Fruit fly (Drosophila melanogaster): ENCODE results near the gene CG2865.
A peak's percentile ranks its signal among the peaks of the same experiment; 100 is the strongest.

Gene CG2865

DNA sequence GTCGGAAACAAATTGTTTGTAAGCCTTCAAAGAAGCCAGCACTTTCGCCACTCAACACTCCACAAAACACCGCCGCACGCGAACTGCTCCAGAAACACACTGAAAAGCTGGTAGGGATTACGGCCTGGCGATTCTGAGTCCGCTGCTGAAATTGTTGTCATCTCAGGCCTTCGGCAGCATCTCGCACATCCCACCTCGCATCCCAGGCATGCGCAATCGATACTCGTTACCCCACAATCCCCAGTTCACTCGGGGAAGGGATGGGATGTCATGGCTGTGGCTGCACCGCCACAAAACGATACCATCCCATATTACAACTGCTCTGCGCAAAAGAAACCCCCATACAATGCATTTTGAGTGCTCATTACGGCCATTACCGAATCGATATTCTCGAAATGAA is 33.4 kb downstream of the CG2865 start, which contains the start of gene CG3078:
CG3078 (minus strand) TSS at position 101 of the 400 bp plus-strand sequence.
- TF ChIP-seq cic (GFP tag; optimal IDR thresholded peaks at IDR 0.05) (no peak), CG1620 (GFP tag; optimal IDR thresholded peaks at IDR 0.05) (no peak), CG7101 (tag; optimal IDR thresholded peaks at IDR 0.05) (no peak), CG33017 (tag; optimal IDR thresholded peaks at IDR 0.05) (no peak), Mnt (GFP tag; optimal IDR thresholded peaks at IDR 0.05) (no peak), CG5204 (GFP tag; optimal IDR thresholded peaks at IDR 0.05) (no peak), tj (GFP tag; optimal IDR thresholded peaks at IDR 0.05) (no peak), kay (GFP tag; ENCODE audit: borderline replicate concordance) (no peak), pad (GFP tag; optimal IDR thresholded peaks at IDR 0.05) (no peak), CG11617 (GFP tag; optimal IDR thresholded peaks at IDR 0.05) (no peak)

DNA sequence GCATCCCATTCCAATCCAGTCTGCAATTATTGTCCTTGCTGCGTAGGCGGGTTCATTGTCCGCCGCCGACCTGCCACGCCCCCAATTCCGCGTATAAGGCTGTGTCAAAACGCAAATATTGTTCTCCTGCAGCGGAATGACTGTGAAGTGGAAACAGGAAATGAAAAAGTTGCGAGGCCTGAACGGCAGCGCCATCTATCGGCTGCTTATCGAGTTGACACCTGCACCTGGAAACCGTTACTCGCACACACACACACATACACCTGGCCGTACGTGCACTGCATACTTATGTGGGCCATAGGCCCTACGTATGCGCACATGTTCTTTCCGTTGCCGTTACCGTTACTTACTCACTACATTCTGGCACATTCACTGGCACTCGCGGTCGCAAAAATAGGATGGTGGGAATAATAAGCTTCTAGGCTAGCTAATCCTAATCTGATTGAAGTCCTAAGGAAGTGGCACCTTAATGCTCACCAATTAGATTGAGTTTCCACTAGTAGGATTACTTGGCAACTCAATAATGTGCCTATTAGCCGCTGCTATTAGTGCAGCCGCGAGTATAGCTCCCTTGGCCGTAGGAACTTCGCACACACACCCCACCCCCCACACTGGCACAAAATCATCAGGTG is 34.5 kb downstream of the CG2865 start:
- TF ChIP-seq Mnt (GFP tag; optimal IDR thresholded peaks at IDR 0.05) (peak; percentile 13), Clk (GFP tag; optimal IDR thresholded peaks at IDR 0.05) (no peak)

DNA sequence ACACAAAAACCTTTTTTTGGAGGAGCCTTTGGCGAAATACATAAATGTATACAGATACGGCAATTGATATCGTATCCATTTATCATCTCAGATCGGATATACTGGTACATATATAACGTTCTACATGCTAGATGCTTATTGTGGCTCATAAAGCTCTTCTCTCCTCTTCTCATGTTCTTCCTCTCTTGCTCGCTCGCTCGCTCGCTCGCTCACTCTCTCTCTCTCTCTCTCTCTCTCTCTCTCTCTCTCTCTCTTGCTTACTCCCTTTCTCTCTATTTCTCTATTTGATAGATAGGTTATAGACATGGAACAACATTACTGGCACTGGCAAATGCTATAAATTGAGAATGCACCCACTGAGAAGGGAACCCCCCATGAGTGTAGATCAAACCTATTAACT is 38.2 kb downstream of the CG2865 start:
- TF ChIP-seq Mnt (GFP tag; optimal IDR thresholded peaks at IDR 0.05) (no peak), pad (GFP tag; optimal IDR thresholded peaks at IDR 0.05) (peak; percentile 1), CG12768 (GFP tag; optimal IDR thresholded peaks at IDR 0.05) (no peak)

DNA sequence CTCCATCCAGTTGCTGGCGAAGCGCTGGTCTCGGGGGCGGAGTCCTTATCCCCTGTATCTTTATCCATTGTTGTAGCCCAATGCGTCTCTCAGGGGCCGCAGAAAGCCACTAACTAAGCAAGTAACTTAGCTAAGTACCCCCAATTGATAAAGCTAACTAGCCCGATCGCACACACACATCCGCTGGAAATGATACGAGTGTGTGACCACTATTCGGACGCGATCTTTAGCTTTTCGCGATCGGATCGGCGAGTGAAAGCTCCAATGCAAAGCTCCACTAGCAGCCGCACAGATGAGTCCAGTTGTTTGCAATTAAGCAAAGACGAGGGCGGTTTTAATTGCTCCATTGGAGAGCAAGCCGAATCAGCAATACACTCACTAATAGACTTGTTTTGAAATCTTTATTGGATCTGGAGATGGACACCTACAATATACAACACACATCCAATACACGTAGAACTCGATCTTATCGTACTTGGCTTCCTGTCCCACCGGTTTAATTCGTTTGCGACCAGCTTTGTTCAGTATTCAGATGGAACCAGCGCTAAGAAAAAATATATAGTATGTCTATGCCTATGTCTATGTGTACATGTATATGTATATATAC is 39.1 kb downstream of the CG2865 start, which contains the start of gene CG3091:
CG3091 (minus strand) TSS at position 178 of the 607 bp plus-strand sequence.
- TF ChIP-seq Hr96 (GFP tag; optimal IDR thresholded peaks at IDR 0.05) (no peak), CG5204 (GFP tag; optimal IDR thresholded peaks at IDR 0.05) (no peak), ovo (GFP tag; optimal IDR thresholded peaks at IDR 0.05) (no peak), CG7101 (tag; optimal IDR thresholded peaks at IDR 0.05) (no peak), CG11617 (GFP tag; optimal IDR thresholded peaks at IDR 0.05) (no peak), CG33017 (tag; optimal IDR thresholded peaks at IDR 0.05) (peak; percentile 25), CG14711 (tag; optimal IDR thresholded peaks at IDR 0.05) (no peak), Mnt (GFP tag; optimal IDR thresholded peaks at IDR 0.05) (peak; percentile 3), Clk (GFP tag; optimal IDR thresholded peaks at IDR 0.05) (no peak), toe (GFP tag; optimal IDR thresholded peaks at IDR 0.05) (no peak), tj (GFP tag; optimal IDR thresholded peaks at IDR 0.05) (no peak), cic (GFP tag; optimal IDR thresholded peaks at IDR 0.05) (peak; percentile 65), pad (GFP tag; optimal IDR thresholded peaks at IDR 0.05) (no peak), CG7045 (GFP tag; optimal IDR thresholded peaks at IDR 0.05) (no peak), Crg-1 (GFP tag; optimal IDR thresholded peaks at IDR 0.05) (no peak), CG1620 (GFP tag; optimal IDR thresholded peaks at IDR 0.05) (no peak), kay (GFP tag; ENCODE audit: borderline replicate concordance) (no peak)

DNA sequence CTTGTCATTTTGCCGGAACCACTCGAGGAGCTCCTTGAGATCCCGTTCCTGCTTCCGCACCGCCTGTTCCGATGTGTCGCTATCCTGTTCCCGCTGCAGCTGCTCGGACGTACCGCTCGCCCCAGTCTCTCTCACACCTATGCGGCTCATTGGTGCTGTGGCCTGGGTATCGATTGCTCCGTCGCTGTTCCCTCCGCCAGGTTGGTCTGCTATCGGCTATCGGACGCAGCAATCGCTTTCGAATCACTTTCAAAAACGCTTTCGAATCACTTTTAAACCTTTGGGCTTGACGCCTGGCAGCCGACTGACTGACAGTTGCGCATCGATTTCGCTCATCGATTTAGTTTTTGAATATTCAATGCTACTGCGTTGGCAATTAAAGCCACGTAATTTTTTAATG is 41.5 kb downstream of the CG2865 start, which contains the start of gene CG3191:
CG3191 (minus strand) TSS at position 306 of the 400 bp plus-strand sequence.
- TF ChIP-seq cic (GFP tag; optimal IDR thresholded peaks at IDR 0.05) (no peak), Crg-1 (GFP tag; optimal IDR thresholded peaks at IDR 0.05) (no peak), CG7101 (tag; optimal IDR thresholded peaks at IDR 0.05) (no peak), CG5204 (GFP tag; optimal IDR thresholded peaks at IDR 0.05) (no peak)

DNA sequence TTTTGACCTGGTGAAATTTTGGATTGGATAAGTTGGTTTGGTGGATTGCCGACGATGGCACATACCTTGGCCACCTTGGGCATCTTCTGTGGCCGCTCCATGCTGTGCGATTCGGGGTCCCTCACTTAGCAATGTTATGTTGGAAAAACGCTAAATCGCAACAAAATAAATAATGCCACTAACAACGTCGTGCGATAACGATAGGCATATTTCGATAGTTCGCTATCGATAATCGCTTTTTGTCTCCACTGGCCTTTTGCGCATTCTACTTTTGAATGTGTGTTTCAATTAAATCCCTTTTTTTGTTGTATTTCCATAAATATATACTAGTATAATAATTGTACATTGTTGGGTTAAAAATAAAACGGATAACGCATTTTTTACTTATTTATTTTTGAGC is 43.4 kb downstream of the CG2865 start, which contains the start of gene crn:
crn (minus strand) TSS at position 221 of the 400 bp plus-strand sequence.
- TF ChIP-seq Mnt (GFP tag; optimal IDR thresholded peaks at IDR 0.05) (peak; percentile 5), CG33017 (tag; optimal IDR thresholded peaks at IDR 0.05) (no peak), Hr96 (GFP tag; optimal IDR thresholded peaks at IDR 0.05) (no peak), CG1620 (GFP tag; optimal IDR thresholded peaks at IDR 0.05) (no peak)

DNA sequence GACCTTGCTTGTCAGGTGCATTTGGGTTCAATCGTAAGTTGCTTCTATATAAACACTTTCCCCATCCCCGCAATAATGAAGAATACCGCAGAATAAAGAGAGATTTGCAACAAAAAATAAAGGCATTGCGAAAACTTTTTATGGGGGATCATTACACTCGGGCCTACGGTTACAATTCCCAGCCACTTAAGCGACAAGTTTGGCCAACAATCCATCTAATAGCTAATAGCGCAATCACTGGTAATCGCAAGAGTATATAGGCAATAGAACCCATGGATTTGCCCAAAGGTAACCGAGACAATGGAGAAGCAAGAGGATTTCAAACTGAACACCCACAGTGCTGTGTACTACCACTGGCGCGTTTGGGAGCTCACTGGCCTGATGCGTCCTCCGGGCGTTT is 47.3 kb downstream of the CG2865 start, which contains the start of gene Or2a:
Or2a (plus strand) TSS at position 301 of the 400 bp plus-strand sequence.
- TF ChIP-seq Hr96 (GFP tag; optimal IDR thresholded peaks at IDR 0.05) (no peak), CG7045 (GFP tag; optimal IDR thresholded peaks at IDR 0.05) (no peak), bab1 (GFP tag; optimal IDR thresholded peaks at IDR 0.05) (no peak), kay (GFP tag; ENCODE audit: borderline replicate concordance) (no peak), toe (GFP tag; optimal IDR thresholded peaks at IDR 0.05) (no peak), CG12768 (GFP tag; optimal IDR thresholded peaks at IDR 0.05) (no peak)

DNA sequence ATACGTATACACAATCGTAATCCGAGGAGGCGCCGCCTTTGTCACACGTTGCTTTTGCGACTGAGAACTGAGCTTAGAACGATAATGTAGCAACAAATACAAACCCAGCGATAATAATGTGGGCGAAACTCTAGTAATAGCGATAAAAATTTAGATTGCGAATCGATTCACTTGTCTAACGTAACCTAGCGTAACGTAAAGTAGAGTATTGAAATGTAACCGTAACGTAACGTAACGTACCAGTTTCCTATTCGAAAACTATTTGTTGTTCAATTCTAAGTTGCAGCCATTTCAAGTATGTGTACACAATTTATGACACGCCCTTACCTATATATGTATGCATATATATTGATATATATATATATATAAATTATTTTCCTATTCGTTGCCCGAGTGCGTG is 48.5 kb downstream of the CG2865 start:
- TF ChIP-seq Crg-1 (GFP tag; optimal IDR thresholded peaks at IDR 0.05) = no peak
- TF ChIP-seq CG33017 (tag; optimal IDR thresholded peaks at IDR 0.05) = no peak
- no peak for TF ChIP-seq CG7101 (tag; optimal IDR thresholded peaks at IDR 0.05)
- TF ChIP-seq Mnt (GFP tag; optimal IDR thresholded peaks at IDR 0.05) = no peak
- no peak for TF ChIP-seq tj (GFP tag; optimal IDR thresholded peaks at IDR 0.05)
- TF ChIP-seq CG1620 (GFP tag; optimal IDR thresholded peaks at IDR 0.05) = no peak
- TF ChIP-seq cnc (optimal IDR thresholded peaks at IDR 0.05) = no peak
- no peak for TF ChIP-seq Clk (GFP tag; optimal IDR thresholded peaks at IDR 0.05)
- TF ChIP-seq bab1 (GFP tag; optimal IDR thresholded peaks at IDR 0.05) = no peak
- TF ChIP-seq Hr96 (GFP tag; optimal IDR thresholded peaks at IDR 0.05) = no peak
- no peak for TF ChIP-seq toe (GFP tag; optimal IDR thresholded peaks at IDR 0.05)
- TF ChIP-seq CG12768 (GFP tag; optimal IDR thresholded peaks at IDR 0.05) = no peak
- TF ChIP-seq ovo (GFP tag; optimal IDR thresholded peaks at IDR 0.05) = no peak
- no peak for TF ChIP-seq CG5204 (GFP tag; optimal IDR thresholded peaks at IDR 0.05)
